Fruit fly (Drosophila melanogaster): ENCODE results near the gene CG17260.

DNA sequence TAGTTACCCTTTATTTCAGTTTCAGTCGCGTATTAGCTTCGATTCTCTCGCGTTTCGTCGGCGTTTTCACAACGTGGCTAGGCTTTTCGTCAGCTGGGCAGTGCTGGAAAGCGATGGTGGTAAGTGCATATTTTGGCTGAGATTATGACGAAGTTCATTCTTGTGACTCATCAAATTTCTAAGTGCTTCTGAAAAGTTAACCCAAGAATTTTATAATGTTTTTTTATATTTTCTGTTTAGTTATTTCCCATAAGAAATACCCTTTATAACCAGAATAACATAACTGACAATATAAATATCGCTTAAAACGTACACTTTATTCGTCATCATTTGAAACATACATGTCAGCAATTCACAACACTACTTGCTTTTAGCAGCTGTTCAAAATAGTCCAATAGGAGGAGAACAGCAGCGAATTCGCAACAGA, at the start of gene CG17260, which contains the start of gene SerRS:
- no peak for TF ChIP-seq eve (GFP tag; optimal IDR thresholded peaks at IDR 0.05)
- peak; percentile 82 for TF ChIP-seq CG11398 (GFP tag; optimal IDR thresholded peaks at IDR 0.05)
- TF ChIP-seq btn (GFP tag; optimal IDR thresholded peaks at IDR 0.05) = peak; percentile 60
- peak; percentile 94 for TF ChIP-seq CG13424 (tag; optimal IDR thresholded peaks at IDR 0.05)
- peak; percentile 86 for TF ChIP-seq da (GFP tag; optimal IDR thresholded peaks at IDR 0.05)
- no peak for TF ChIP-seq bbx (GFP tag; IDR thresholded peaks at IDR 0.05; ENCODE audit: partially characterized antibody)
- peak; percentile 73 for TF ChIP-seq gsb (GFP tag; IDR thresholded peaks at IDR 0.05)
- 0 out of 2 replicates have a peak, but pooled peaks have one; percentile 33 for TF ChIP-seq CG10321 (GFP tag; IDR thresholded peaks at IDR 0.05)
- peak; percentile 83; the same call in 1 of the 3 replicates for TF ChIP-seq so (GFP tag; IDR thresholded peaks at IDR 0.05)
- peak; percentile 71 for TF ChIP-seq HmgD (GFP tag; optimal IDR thresholded peaks at IDR 0.05)
- TF ChIP-seq sqz (GFP tag; optimal IDR thresholded peaks at IDR 0.05) = no peak
- TF ChIP-seq ftz-f1 (GFP tag; optimal IDR thresholded peaks at IDR 0.05) = peak; percentile 66
- no peak for TF ChIP-seq CG42726 (GFP tag; IDR thresholded peaks at IDR 0.05; ENCODE audit: partially characterized antibody)

All from whole organism, embryonic.